Fruit fly (Drosophila melanogaster) whole organism, embryonic: Measurements from ENCODE around the gene Tet.

Experiments
- Atf6 ChIP-seq: fragments of 200-800 bp; sonication (Bioruptor generic); IDR thresholded peaks from 2 replicates; pipeline ENCODE4 v1.3.6; 2022; ENCODE audit warnings: missing biosample characterization, missing genetic modification characterization
- CG10274 ChIP-seq: fragments of 200-800 bp; sonication (Bioruptor generic); optimal IDR thresholded peaks from 3 replicates; lab custom pipeline; 2017; ENCODE audit warnings: missing biosample characterization, mild to moderate bottlenecking, missing genetic modification characterization
- CG10366 ChIP-seq: fragments of 200-800 bp; sonication (Bioruptor generic); IDR thresholded peaks from 2 replicates; pipeline ENCODE4 v1.3.6; 2022; ENCODE audit warnings: missing biosample characterization, missing genetic modification characterization
- CG11247 ChIP-seq: fragments of 200-800 bp; sonication (Bioruptor generic); IDR thresholded peaks from 2 replicates; pipeline ENCODE4 v1.3.6; 2022; ENCODE audit warnings: missing biosample characterization, missing genetic modification characterization
- CG11504 ChIP-seq: fragments of 200-800 bp; sonication (Bioruptor generic); optimal IDR thresholded peaks from 3 replicates; lab custom pipeline; 2019; ENCODE audit warnings: missing biosample characterization, mild to moderate bottlenecking, missing genetic modification characterization, moderate library complexity
- CG11560 ChIP-seq: fragments of 200-800 bp; sonication (Bioruptor generic); IDR thresholded peaks from 3 replicates; pipeline ENCODE4 v1.3.6; 2022; ENCODE audit warnings: missing biosample characterization, missing genetic modification characterization
- CG12071 ChIP-seq: fragments of 200-800 bp; sonication (Bioruptor generic); optimal IDR thresholded peaks from 3 replicates; lab custom pipeline; 2018; ENCODE audit warnings: missing biosample characterization, mild to moderate bottlenecking, missing genetic modification characterization
- CG12104 ChIP-seq: fragments of 200-800 bp; sonication (Bioruptor generic); optimal IDR thresholded peaks from 3 replicates; lab custom pipeline; 2016; ENCODE audit warnings: missing biosample characterization, missing genetic modification characterization
- CG12155 ChIP-seq: fragments of 200-800 bp; sonication (Bioruptor generic); optimal IDR thresholded peaks from 3 replicates; lab custom pipeline; 2016; ENCODE audit warnings: missing biosample characterization, missing genetic modification characterization
- CG12219 ChIP-seq: fragments of 200-800 bp; sonication (Bioruptor generic); optimal IDR thresholded peaks from 3 replicates; lab custom pipeline; 2018; ENCODE audit warnings: missing biosample characterization, mild to moderate bottlenecking, missing genetic modification characterization
- CG1233 ChIP-seq: fragments of 200-800 bp; sonication (Bioruptor generic); optimal IDR thresholded peaks from 4 replicates; lab custom pipeline; 2018; ENCODE audit warnings: missing biosample characterization, mild to moderate bottlenecking, missing genetic modification characterization
- CG13894 ChIP-seq: fragments of 200-800 bp; sonication (Bioruptor generic); optimal IDR thresholded peaks from 3 replicates; lab custom pipeline; 2018; ENCODE audit warnings: missing biosample characterization, mild to moderate bottlenecking, missing genetic modification characterization, moderate library complexity
- CG14441 ChIP-seq: fragments of 200-800 bp; sonication (Bioruptor generic); IDR thresholded peaks from 2 replicates; pipeline ENCODE4 v1.3.6; 2022; ENCODE audit warnings: missing biosample characterization, missing genetic modification characterization
- CG14860 ChIP-seq: fragments of 200-800 bp; sonication (Bioruptor generic); IDR thresholded peaks from 3 replicates; pipeline ENCODE4 v1.3.6; 2022; ENCODE audit warnings: missing biosample characterization, missing genetic modification characterization; ENCODE audit not compliant: partially characterized antibody
- CG14965 ChIP-seq: fragments of 200-800 bp; sonication (Bioruptor generic); optimal IDR thresholded peaks from 2 replicates; lab custom pipeline; 2016; ENCODE audit warnings: missing biosample characterization, missing genetic modification characterization, borderline replicate concordance
- CG15269 ChIP-seq: fragments of 200-800 bp; sonication (Bioruptor generic); optimal IDR thresholded peaks from 2 replicates; lab custom pipeline; 2018; ENCODE audit warnings: missing biosample characterization, mild to moderate bottlenecking, missing genetic modification characterization, moderate library complexity
- CG2712 ChIP-seq: fragments of 200-800 bp; optimal IDR thresholded peaks from 3 replicates; lab custom pipeline; 2019; ENCODE audit warnings: missing biosample characterization, mild to moderate bottlenecking, missing genetic modification characterization, moderate library complexity
- CG30020 ChIP-seq: fragments of 200-800 bp; optimal IDR thresholded peaks from 2 replicates; lab custom pipeline; 2019; ENCODE audit warnings: missing biosample characterization, mild to moderate bottlenecking, missing genetic modification characterization, moderate library complexity
- CG31365 ChIP-seq: fragments of 200-800 bp; sonication (Bioruptor generic); optimal IDR thresholded peaks from 2 replicates; lab custom pipeline; 2018; ENCODE audit warnings: missing biosample characterization, mild to moderate bottlenecking, missing genetic modification characterization
- CG32772 ChIP-seq: fragments of 200-800 bp; sonication (Bioruptor generic); IDR thresholded peaks from 2 replicates; pipeline ENCODE4 v1.3.6; 2022; ENCODE audit warnings: missing biosample characterization, missing genetic modification characterization
- CG42726 ChIP-seq: fragments of 200-800 bp; sonication (Bioruptor generic); IDR thresholded peaks from 2 replicates; pipeline ENCODE4 v1.3.6; 2022; ENCODE audit warnings: missing biosample characterization, missing genetic modification characterization; ENCODE audit not compliant: partially characterized antibody
- CG4424 ChIP-seq: fragments of 200-800 bp; sonication (Bioruptor generic); optimal IDR thresholded peaks from 3 replicates; lab custom pipeline; 2016; ENCODE audit warnings: missing biosample characterization, missing genetic modification characterization
- CG7271 ChIP-seq: fragments of 200-800 bp; sonication (Bioruptor generic); optimal IDR thresholded peaks from 2 replicates; lab custom pipeline; 2018; ENCODE audit warnings: missing biosample characterization, mild to moderate bottlenecking, missing genetic modification characterization, moderate library complexity
- Doc2 ChIP-seq: fragments of 200-800 bp; sonication (Bioruptor generic); IDR thresholded peaks from 2 replicates; pipeline ENCODE4 v1.3.6; 2022; ENCODE audit warnings: missing biosample characterization, missing genetic modification characterization
- Dp ChIP-seq: fragments of 200-800 bp; sonication (Bioruptor generic); optimal IDR thresholded peaks from 2 replicates; lab custom pipeline; 2018; ENCODE audit warnings: missing biosample characterization, mild to moderate bottlenecking, missing genetic modification characterization, moderate library complexity
- E2f1 ChIP-seq: fragments of 200-800 bp; sonication (Bioruptor generic); IDR thresholded peaks from 2 replicates; pipeline ENCODE4 v1.3.6; 2022; ENCODE audit warnings: missing biosample characterization, missing genetic modification characterization
- E2f2 ChIP-seq: fragments of 200-800 bp; sonication (Bioruptor generic); IDR thresholded peaks from 2 replicates; pipeline ENCODE4 v1.3.6; 2022; ENCODE audit warnings: missing biosample characterization, missing genetic modification characterization
- HLH54F ChIP-seq: fragments of 200-800 bp; sonication (Bioruptor generic); optimal IDR thresholded peaks from 3 replicates; lab custom pipeline; 2016; ENCODE audit warnings: missing biosample characterization, missing genetic modification characterization
- Hmr ChIP-seq: fragments of 200-800 bp; sonication (Bioruptor generic); optimal IDR thresholded peaks from 3 replicates; lab custom pipeline; 2017; ENCODE audit warnings: mild to moderate bottlenecking, missing biosample characterization, missing genetic modification reagents, missing genetic modification characterization
- Hr3 ChIP-seq: fragments of 200-800 bp; sonication (Bioruptor generic); optimal IDR thresholded peaks from 3 replicates; lab custom pipeline; 2016; ENCODE audit warnings: missing biosample characterization, missing genetic modification characterization
- Jarid2 ChIP-seq: fragments of 200-800 bp; sonication (Bioruptor generic); optimal IDR thresholded peaks from 3 replicates; lab custom pipeline; 2017; ENCODE audit warnings: mild to moderate bottlenecking, missing biosample characterization, missing genetic modification reagents, missing genetic modification characterization
- Max ChIP-seq: fragments of 200-800 bp; sonication (Bioruptor generic); optimal IDR thresholded peaks from 2 replicates; lab custom pipeline; 2016; ENCODE audit warnings: missing biosample characterization, mild to moderate bottlenecking, missing genetic modification characterization
- Nf-YB ChIP-seq: fragments of 200-800 bp; sonication (Bioruptor generic); optimal IDR thresholded peaks from 3 replicates; lab custom pipeline; 2019; ENCODE audit warnings: missing biosample characterization, mild to moderate bottlenecking, missing genetic modification characterization, moderate library complexity
- Nf-YC ChIP-seq: fragments of 200-800 bp; optimal IDR thresholded peaks from 3 replicates; lab custom pipeline; 2019; ENCODE audit warnings: missing biosample characterization, mild to moderate bottlenecking, missing genetic modification characterization, moderate library complexity
- Oli ChIP-seq: fragments of 200-800 bp; sonication (Bioruptor generic); optimal IDR thresholded peaks from 2 replicates; lab custom pipeline; 2018; ENCODE audit warnings: missing biosample characterization, mild to moderate bottlenecking, missing genetic modification characterization, moderate library complexity
- Sox100B ChIP-seq: fragments of 200-800 bp; sonication (Bioruptor generic); optimal IDR thresholded peaks from 3 replicates; lab custom pipeline; 2018; ENCODE audit warnings: missing biosample characterization, mild to moderate bottlenecking, missing genetic modification characterization
- Taf1 ChIP-seq: fragments of 200-800 bp; sonication (Bioruptor generic); IDR thresholded peaks from 2 replicates; pipeline ENCODE4 v1.3.6; 2022; ENCODE audit warnings: missing biosample characterization, missing genetic modification characterization
- Xbp1 ChIP-seq: fragments of 200-800 bp; sonication (Bioruptor generic); optimal IDR thresholded peaks from 3 replicates; lab custom pipeline; 2016; ENCODE audit warnings: missing biosample characterization, mild to moderate bottlenecking, missing genetic modification characterization
- grn ChIP-seq: fragments of 200-800 bp; sonication (Bioruptor generic); optimal IDR thresholded peaks from 3 replicates; lab custom pipeline; 2017; ENCODE audit warnings: missing biosample characterization, missing genetic modification characterization
- gro ChIP-seq: fragments of 200-800 bp; sonication (Bioruptor generic); optimal IDR thresholded peaks from 2 replicates; lab custom pipeline; 2016; ENCODE audit warnings: missing biosample characterization, missing genetic modification characterization
- hkb ChIP-seq, 2 experiments: fragments of 200-800 bp in 1 of 2; fragments of >200 bp in 1 of 2; sonication (Bioruptor generic) in 1 of 2; IDR thresholded peaks in 1 of 2; optimal IDR thresholded peaks in 1 of 2; 2 replicates each; pipeline versions ENCODE4 v1.3.6 to Lab custom; 2017 to 2022; ENCODE audit warnings: missing biosample characterization in 1 of 2, missing genetic modification characterization in 1 of 2
- maf-S ChIP-seq: fragments of 200-800 bp; sonication (Bioruptor generic); optimal IDR thresholded peaks from 2 replicates; lab custom pipeline; 2016; ENCODE audit warnings: missing biosample characterization, missing genetic modification characterization
- prd ChIP-seq, 3 experiments: fragments of >200 bp in 2 of 3; fragments of 200-800 bp in 1 of 3; sonication (Bioruptor generic) in 1 of 3; optimal IDR thresholded peaks in 2 of 3; IDR thresholded peaks in 1 of 3; 2 replicates in 2 of 3; 3 replicates in 1 of 3; pipeline versions ENCODE4 v1.3.6 to Lab custom; 2017 to 2022; ENCODE audit warnings: missing biosample characterization in 1 of 3, missing genetic modification characterization in 1 of 3
- sens ChIP-seq: fragments of 200-800 bp; sonication (Bioruptor generic); peaks from one replicate; lab custom pipeline; 2016; ENCODE audit warnings: missing biosample characterization, missing genetic modification characterization
- slbo ChIP-seq: fragments of 200-800 bp; sonication (Bioruptor generic); IDR thresholded peaks from 2 replicates; pipeline ENCODE4 v1.3.6; 2022; ENCODE audit warnings: missing biosample characterization, missing genetic modification characterization
- sna ChIP-seq: fragments of 200-800 bp; sonication (Bioruptor generic); IDR thresholded peaks from 2 replicates; pipeline ENCODE4 v1.3.6; 2022; ENCODE audit warnings: missing biosample characterization, missing genetic modification characterization; ENCODE audit not compliant: partially characterized antibody
- tap ChIP-seq: fragments of 200-800 bp; optimal IDR thresholded peaks from 3 replicates; lab custom pipeline; 2019; ENCODE audit warnings: missing biosample characterization, mild to moderate bottlenecking, missing genetic modification characterization, moderate library complexity
- tx ChIP-seq: fragments of 200-800 bp; sonication (Bioruptor generic); optimal IDR thresholded peaks from 2 replicates; lab custom pipeline; 2016; ENCODE audit warnings: missing biosample characterization, missing genetic modification characterization
- z ChIP-seq: fragments of 200-800 bp; sonication (Bioruptor generic); IDR thresholded peaks from 3 replicates; pipeline ENCODE4 v1.3.6; 2022; ENCODE audit warnings: missing biosample characterization, missing genetic modification characterization
- zfh1 ChIP-seq: fragments of 200-800 bp; sonication (Bioruptor generic); IDR thresholded peaks from 3 replicates; pipeline ENCODE4 v1.3.6; 2022; ENCODE audit warnings: missing biosample characterization, missing genetic modification characterization

Tet gene

dm6 chr3L:2763762-2764161 is 115.2 kb downstream of the Tet start (continued):
- TF ChIP-seq prd (optimal IDR thresholded peaks at IDR 0.05; lab: Kevin White, UChicago) (no peak), prd (GFP tag; IDR thresholded peaks at IDR 0.05; lab: Robert Waterston, UW) (peak; percentile 42; the same call in 2 of the 3 replicates), CG2712 (tag; lab: Kevin White, UChicago) (peak; percentile 27), CG15269 (tag; lab: Kevin White, UChicago) (peak; percentile 35), CG14441 (GFP tag; lab: Robert Waterston, UW) (peak; percentile 50), CG12104 (GFP tag; lab: Kevin White, UChicago) (no peak), Nf-YC (tag; lab: Kevin White, UChicago) (peak; percentile 38), Max (GFP tag; lab: Kevin White, UChicago) (no peak), Hmr (GFP tag; lab: Kevin White, UChicago) (no peak), Xbp1 (GFP tag; lab: Kevin White, UChicago) (peak; percentile 11), Taf1 (GFP tag; lab: Robert Waterston, UW) (no peak), CG10366 (peak; percentile 47), Atf6 (GFP tag; lab: Robert Waterston, UW) (no peak), Sox100B (GFP tag; lab: Kevin White, UChicago) (no peak), sens (GFP tag; lab: Kevin White, UChicago) (peak; percentile 56), CG10274 (GFP tag; lab: Kevin White, UChicago) (no peak), CG4424 (GFP tag; lab: Kevin White, UChicago) (no peak), tap (no peak), hkb (optimal IDR thresholded peaks at IDR 0.05; lab: Kevin White, UChicago) (no peak), hkb (GFP tag; IDR thresholded peaks at IDR 0.05; lab: Robert Waterston, UW) (0 out of 2 replicates have a peak, but pooled peaks have one; percentile 27), CG12071 (GFP tag; lab: Kevin White, UChicago) (no peak), sna (GFP tag; lab: Robert Waterston, UW) (no peak), Doc2 (no peak), CG11504 (tag; lab: Kevin White, UChicago) (peak; percentile 9), Hr3 (no peak), CG42726 (GFP tag; lab: Robert Waterston, UW) (no peak), tx (no peak), gro (GFP tag; lab: Kevin White, UChicago) (no peak), CG14860 (GFP tag; lab: Robert Waterston, UW) (no peak), zfh1 (peak; percentile 40; the same call in 1 of the 3 replicates), E2f1 (GFP tag; lab: Robert Waterston, UW) (peak; percentile 21; the same call in 1 of the 2 replicates), CG12219 (GFP tag; lab: Kevin White, UChicago) (no peak), Jarid2 (no peak), CG13894 (tag; lab: Kevin White, UChicago) (no peak), CG12155 (GFP tag; lab: Kevin White, UChicago) (no peak), maf-S (no peak), CG14965 (GFP tag; lab: Kevin White, UChicago) (no peak), CG11247 (GFP tag; lab: Robert Waterston, UW) (0 out of 2 replicates have a peak, but pooled peaks have one; percentile 9), CG31365 (tag; lab: Kevin White, UChicago) (no peak), slbo (GFP tag; lab: Robert Waterston, UW) (peak; percentile 56), CG32772 (0 out of 2 replicates have a peak, but pooled peaks have one; percentile 18), Dp (GFP tag; lab: Kevin White, UChicago) (no peak), HLH54F (GFP tag; lab: Kevin White, UChicago) (no peak), E2f2 (GFP tag; lab: Robert Waterston, UW) (peak; percentile 27), Oli (tag; lab: Kevin White, UChicago) (peak; percentile 24), CG7271 (no peak), grn (GFP tag; lab: Kevin White, UChicago) (no peak), z (GFP tag; lab: Robert Waterston, UW) (no peak), CG30020 (tag; lab: Kevin White, UChicago) (no peak), CG1233 (no peak), Nf-YB (no peak), CG11560 (tag; lab: Robert Waterston, UW) (no peak)
